Worm (Caenorhabditis elegans) whole organism, L2 larva: ENCODE results near the gene Y32B12C.1.
A peak's percentile ranks its signal among the peaks of the same experiment; 100 is the strongest.

Experiments used
- alr-1 ChIP-seq: fragments of 150-350 bp; optimal IDR thresholded peaks from 2 replicates; lab custom pipeline; 2014; ENCODE audit warnings: missing biosample characterization, missing genetic modification characterization
- ama-1 ChIP-seq: fragments of 150-350 bp; optimal IDR thresholded peaks from 2 replicates; lab custom pipeline; 2018; ENCODE audit warnings: inconsistent platforms
- ceh-82 ChIP-seq: fragments of 150-350 bp; optimal IDR thresholded peaks from 2 replicates; lab custom pipeline; 2014; ENCODE audit warnings: missing biosample characterization, missing genetic modification characterization
- elt-3 ChIP-seq: sonication (generic microtip); optimal IDR thresholded peaks from 2 replicates; lab custom pipeline; 2017; ENCODE audit warnings: missing biosample characterization, missing genetic modification characterization
- fos-1 ChIP-seq: fragments of 150-350 bp; optimal IDR thresholded peaks from 2 replicates; lab custom pipeline; 2014; ENCODE audit warnings: missing biosample characterization, missing genetic modification characterization
- lin-39 ChIP-seq: fragments of 150-350 bp; optimal IDR thresholded peaks from 2 replicates; lab custom pipeline; 2014; ENCODE audit warnings: missing biosample characterization, missing genetic modification reagents, missing genetic modification characterization
- mbf-1 ChIP-seq: sonication (generic microtip); optimal IDR thresholded peaks from 2 replicates; lab custom pipeline; 2017; ENCODE audit warnings: missing biosample characterization, missing genetic modification characterization
- mdl-1 ChIP-seq, 2 experiments: fragments of 150-350 bp in 1 of 2; sonication (generic microtip) in 1 of 2; optimal IDR thresholded peaks; 2 replicates each; lab custom pipeline; 2017; ENCODE audit warnings: missing biosample characterization in 2 of 2, missing genetic modification characterization in 2 of 2
- nhr-12 ChIP-seq: fragments of 150-350 bp; optimal IDR thresholded peaks from 2 replicates; lab custom pipeline; 2014; ENCODE audit warnings: missing biosample characterization, missing genetic modification characterization
- sma-3 ChIP-seq: sonication (generic microtip); optimal IDR thresholded peaks from 2 replicates; lab custom pipeline; 2016; ENCODE audit warnings: missing genetic modification reagents, missing genetic modification characterization, missing compliant biosample characterization
- snpc-4 ChIP-seq: fragments of 150-350 bp; optimal IDR thresholded peaks from 2 replicates; lab custom pipeline; 2014; ENCODE audit warnings: missing biosample characterization, missing genetic modification characterization
- ztf-11 ChIP-seq: sonication (generic microtip); optimal IDR thresholded peaks from 2 replicates; lab custom pipeline; 2017; ENCODE audit warnings: missing biosample characterization, missing genetic modification characterization

- TF ChIP-seq mdl-1 (tag; optimal IDR thresholded peaks at IDR 0.05; lab: Kevin White, UChicago), result no peak
- TF ChIP-seq ama-1 (lab: Kevin White, UChicago), result peak; percentile 90
- TF ChIP-seq alr-1, result no peak
- peak; percentile 42 for TF ChIP-seq sma-3
- TF ChIP-seq elt-3 (tag; lab: Kevin White, UChicago), result no peak
- TF ChIP-seq fos-1, result peak; percentile 40
- no peak for TF ChIP-seq mbf-1 (tag; lab: Kevin White, UChicago)
- TF ChIP-seq nhr-12 (tag; lab: Kevin White, UChicago), result no peak
- TF ChIP-seq snpc-4 (tag; lab: Kevin White, UChicago), result peak; percentile 30
- TF ChIP-seq ztf-11 (tag; lab: Kevin White, UChicago), result no peak
- TF ChIP-seq ceh-82, result no peak
- no peak for TF ChIP-seq lin-39 (tag; lab: Kevin White, UChicago)
Measured at ce11 chrV:16591992-16592798, 14.2 kb upstream of the Y32B12C.1 start, which contains the start of gene srh-269.
